Worm (Caenorhabditis elegans) whole organism, L3 larva: ENCODE measurements around the gene srh-293.

Source experiments
- R02D3.7 ChIP-seq: fragments of 150-350 bp; optimal IDR thresholded peaks from 2 replicates; lab custom pipeline; 2014; ENCODE audit warnings: missing biosample characterization, missing genetic modification characterization
- ZK546.5 ChIP-seq: sonication (generic microtip); optimal IDR thresholded peaks from 2 replicates; lab custom pipeline; 2017; ENCODE audit warnings: missing biosample characterization, missing genetic modification characterization
- aly-2 ChIP-seq: fragments of 150-350 bp; optimal IDR thresholded peaks from 2 replicates; lab custom pipeline; 2014; ENCODE audit warnings: missing biosample characterization, missing genetic modification characterization
- ceh-16 ChIP-seq: sonication (generic microtip); optimal IDR thresholded peaks from 2 replicates; lab custom pipeline; 2017; ENCODE audit warnings: missing biosample characterization, missing genetic modification characterization
- ceh-82 ChIP-seq: fragments of 150-350 bp; optimal IDR thresholded peaks from 2 replicates; lab custom pipeline; 2014; ENCODE audit warnings: missing biosample characterization, missing genetic modification characterization
- daf-12 ChIP-seq: fragments of 150-350 bp; optimal IDR thresholded peaks from 2 replicates; lab custom pipeline; 2014; ENCODE audit warnings: missing biosample characterization, missing genetic modification reagents, missing genetic modification characterization
- egl-5 ChIP-seq: fragments of 150-350 bp; optimal IDR thresholded peaks from 2 replicates; lab custom pipeline; 2017; ENCODE audit warnings: missing biosample characterization, missing genetic modification reagents, missing genetic modification characterization, inconsistent platforms
- elt-1 ChIP-seq: fragments of 150-350 bp; optimal IDR thresholded peaks from 2 replicates; lab custom pipeline; 2014; ENCODE audit warnings: missing biosample characterization, missing genetic modification characterization
- elt-2 ChIP-seq: sonication (generic microtip); optimal IDR thresholded peaks from 2 replicates; lab custom pipeline; 2016; ENCODE audit warnings: missing genetic modification reagents, mild to moderate bottlenecking, missing genetic modification characterization, missing compliant biosample characterization
- elt-3 ChIP-seq, 3 experiments: fragments of 150-350 bp in 1 of 3; sonication (generic microtip) in 2 of 3; optimal IDR thresholded peaks; 2 replicates in 2 of 3; 4 replicates in 1 of 3; lab custom pipeline; 2014 to 2017; ENCODE audit warnings: missing biosample characterization in 3 of 3, missing genetic modification characterization in 3 of 3
- eor-1 ChIP-seq, 2 experiments: fragments of 150-350 bp; optimal IDR thresholded peaks; 2 replicates each; lab custom pipeline; 2014 to 2018; ENCODE audit warnings: missing biosample characterization in 2 of 2, missing genetic modification characterization in 2 of 2
- fkh-10 ChIP-seq: sonication (generic microtip); optimal IDR thresholded peaks from 2 replicates; lab custom pipeline; 2017; ENCODE audit warnings: missing biosample characterization, missing genetic modification reagents, missing genetic modification characterization
- fkh-2 ChIP-seq: fragments of 150-350 bp; optimal IDR thresholded peaks from 2 replicates; lab custom pipeline; 2014; ENCODE audit warnings: missing biosample characterization, missing genetic modification reagents, missing genetic modification characterization
- fos-1 ChIP-seq: fragments of 150-350 bp; optimal IDR thresholded peaks from 2 replicates; lab custom pipeline; 2014; ENCODE audit warnings: missing biosample characterization, missing genetic modification characterization
- lin-39 ChIP-seq: fragments of 150-350 bp; optimal IDR thresholded peaks from 2 replicates; lab custom pipeline; 2018; ENCODE audit warnings: missing biosample characterization, missing genetic modification reagents, missing genetic modification characterization
- lsy-12 ChIP-seq: sonication (generic microtip); optimal IDR thresholded peaks from 2 replicates; lab custom pipeline; 2016; ENCODE audit warnings: mild to moderate bottlenecking, missing genetic modification characterization, missing compliant biosample characterization
- mdl-1 ChIP-seq: fragments of 150-350 bp; optimal IDR thresholded peaks from 2 replicates; lab custom pipeline; 2014; ENCODE audit warnings: missing biosample characterization, missing genetic modification characterization
- mml-1 ChIP-seq: fragments of 150-350 bp; sonication (generic microtip); optimal IDR thresholded peaks from 3 replicates; lab custom pipeline; 2014; ENCODE audit warnings: missing biosample characterization, missing genetic modification characterization
- nfya-1 ChIP-seq: sonication (generic microtip); optimal IDR thresholded peaks from 2 replicates; lab custom pipeline; 2017; ENCODE audit warnings: missing genetic modification characterization, mild to moderate bottlenecking, missing compliant biosample characterization, antibody characterized with exemption, moderate library complexity; ENCODE audit not compliant: insufficient read depth
- nhr-11 ChIP-seq: fragments of 150-350 bp; optimal IDR thresholded peaks from 2 replicates; lab custom pipeline; 2014; ENCODE audit warnings: missing biosample characterization, missing genetic modification characterization
- nhr-12 ChIP-seq: fragments of 150-350 bp; optimal IDR thresholded peaks from 2 replicates; lab custom pipeline; 2014; ENCODE audit warnings: missing biosample characterization, missing genetic modification characterization
- nhr-23 ChIP-seq: fragments of 150-350 bp; optimal IDR thresholded peaks from 2 replicates; lab custom pipeline; 2014; ENCODE audit warnings: missing biosample characterization, missing genetic modification reagents, missing genetic modification characterization
- nhr-237 ChIP-seq: fragments of 150-350 bp; optimal IDR thresholded peaks from 2 replicates; lab custom pipeline; 2014; ENCODE audit warnings: missing biosample characterization, missing genetic modification characterization
- nhr-25 ChIP-seq: sonication (generic microtip); optimal IDR thresholded peaks from 2 replicates; lab custom pipeline; 2017; ENCODE audit warnings: missing biosample characterization, missing genetic modification characterization
- nhr-28 ChIP-seq: fragments of 150-350 bp; optimal IDR thresholded peaks from 2 replicates; lab custom pipeline; 2014; ENCODE audit warnings: missing biosample characterization, missing genetic modification characterization
- nhr-43 ChIP-seq: sonication (generic microtip); optimal IDR thresholded peaks from 2 replicates; lab custom pipeline; 2016; ENCODE audit warnings: mild to moderate bottlenecking, missing genetic modification characterization, missing compliant biosample characterization; ENCODE audit not compliant: poor library complexity, severe bottlenecking
- nhr-67 ChIP-seq: fragments of 150-350 bp; optimal IDR thresholded peaks from 2 replicates; lab custom pipeline; 2014; ENCODE audit warnings: missing biosample characterization, missing genetic modification characterization
- pha-4 ChIP-seq: fragments of 150-350 bp; optimal IDR thresholded peaks from 2 replicates; lab custom pipeline; 2014; ENCODE audit warnings: missing biosample characterization, missing genetic modification reagents, missing genetic modification characterization
- pqm-1 ChIP-seq: fragments of 150-350 bp; optimal IDR thresholded peaks from 2 replicates; lab custom pipeline; 2017; ENCODE audit warnings: missing biosample characterization, missing genetic modification characterization, inconsistent platforms
- snpc-4 ChIP-seq: fragments of 150-350 bp; optimal IDR thresholded peaks from 2 replicates; lab custom pipeline; 2014; ENCODE audit warnings: missing biosample characterization, missing genetic modification characterization
- unc-39 ChIP-seq: sonication (generic microtip); optimal IDR thresholded peaks from 4 replicates; lab custom pipeline; 2017; ENCODE audit warnings: missing biosample characterization, missing genetic modification characterization
- unc-62 ChIP-seq: fragments of 150-350 bp; sonication (generic microtip); optimal IDR thresholded peaks from 4 replicates; lab custom pipeline; 2014; ENCODE audit warnings: missing biosample characterization, missing genetic modification reagents, missing genetic modification characterization
- zag-1 ChIP-seq: fragments of 150-350 bp; optimal IDR thresholded peaks from 2 replicates; lab custom pipeline; 2014; ENCODE audit warnings: missing biosample characterization, missing genetic modification characterization
- ztf-11 ChIP-seq: fragments of 150-350 bp; optimal IDR thresholded peaks from 2 replicates; lab custom pipeline; 2014; ENCODE audit warnings: missing biosample characterization, missing genetic modification characterization

Gene srh-293

DNA sequence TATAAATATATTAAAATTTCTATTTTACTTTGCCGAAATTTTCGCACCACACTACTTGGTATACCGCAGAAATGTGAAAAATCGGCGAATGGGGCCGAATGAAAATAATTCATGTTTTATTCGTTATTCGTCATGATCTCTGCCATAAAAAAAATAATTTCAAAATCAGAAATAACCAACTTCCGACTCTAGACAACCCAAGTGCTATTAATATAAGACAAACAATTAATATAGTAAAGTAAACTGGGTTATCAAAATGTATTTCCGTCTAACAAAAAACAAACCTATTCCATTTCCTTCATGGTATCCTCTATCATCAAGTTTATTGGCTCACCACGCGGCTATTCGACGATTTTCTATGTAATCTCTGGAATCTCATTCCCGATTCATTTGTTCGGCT is at the start of gene srh-293:
Gene srh-293 (plus strand): TSS at position 301 of the 400 bp plus-strand sequence.
- TF ChIP-seq pqm-1 (tag; lab: Kevin White, UChicago) (no peak), elt-1 (tag; lab: Kevin White, UChicago) (no peak), fos-1 (no peak), ceh-82 (tag; lab: Kevin White, UChicago) (no peak), nhr-67 (tag; lab: Kevin White, UChicago) (no peak), ztf-11 (tag; lab: Kevin White, UChicago) (no peak), nfya-1 (tag; lab: Kevin White, UChicago) (no peak), elt-3 (tag; optimal IDR thresholded peaks at IDR 0.05; lab: Kevin White, UChicago) (no peak), nhr-25 (tag; lab: Kevin White, UChicago) (no peak)

DNA sequence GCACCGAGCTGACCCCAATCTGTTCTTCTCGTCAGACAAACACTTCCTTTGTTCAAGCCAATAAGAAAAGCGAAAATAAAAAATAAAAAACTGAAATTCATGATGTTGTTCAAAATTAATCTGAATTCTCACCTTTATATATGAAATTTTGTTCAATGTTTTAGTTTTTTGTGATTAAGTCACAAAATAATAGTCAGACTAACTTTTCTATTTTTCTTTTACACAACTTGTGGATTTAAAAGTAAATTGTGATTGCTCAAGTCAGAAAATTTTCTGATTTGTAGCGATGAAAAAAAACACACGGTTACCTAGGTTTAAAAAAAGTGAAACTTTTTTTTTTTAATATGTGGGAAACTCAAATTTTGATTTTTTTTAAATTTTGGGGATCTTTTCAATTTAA is 48.2 kb upstream of the srh-293 start, which contains the start of gene abf-3:
Gene abf-3 (minus strand): TSS at position 101 of the 400 bp plus-strand sequence.
- TF ChIP-seq pha-4 (no peak), nfya-1 (tag; lab: Kevin White, UChicago) (no peak), nhr-23 (no peak), daf-12 (tag; lab: Kevin White, UChicago) (no peak), nhr-11 (tag; lab: Kevin White, UChicago) (no peak), ztf-11 (tag; lab: Kevin White, UChicago) (no peak), lsy-12 (tag; lab: Kevin White, UChicago) (no peak), nhr-43 (tag; lab: Kevin White, UChicago) (no peak), nhr-12 (no peak)

DNA sequence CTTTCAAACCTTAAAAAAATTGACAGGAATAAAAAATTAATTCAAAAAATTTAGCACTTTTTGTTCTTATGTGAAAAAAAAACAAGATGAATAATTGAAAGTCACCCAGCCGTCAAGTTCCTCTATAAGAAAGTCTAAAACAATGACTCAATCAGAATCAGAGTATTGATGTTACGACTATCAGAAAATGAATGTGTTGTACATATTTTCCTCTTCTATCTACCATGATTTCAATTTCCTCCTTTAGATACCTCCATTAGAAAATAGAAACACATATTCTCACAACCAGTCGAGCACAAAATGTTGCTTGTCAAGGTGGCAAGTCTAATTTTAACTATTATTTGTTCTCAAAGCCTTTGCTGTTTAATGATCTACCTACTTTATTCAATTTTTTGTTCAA is 46.0 kb upstream of the srh-293 start, which contains the start of gene srbc-48:
Gene srbc-48 (plus strand): TSS at position 301 of the 400 bp plus-strand sequence.
- TF ChIP-seq eor-1 (tag; optimal IDR thresholded peaks at IDR 0.05; lab: Kevin White, UChicago) (no peak), mdl-1 (tag; lab: Kevin White, UChicago) (no peak), nhr-11 (tag; lab: Kevin White, UChicago) (no peak), R02D3.7 (tag; lab: Kevin White, UChicago) (no peak), elt-1 (tag; lab: Kevin White, UChicago) (no peak), egl-5 (tag; lab: Kevin White, UChicago) (no peak), nhr-237 (tag; lab: Kevin White, UChicago) (no peak), unc-39 (tag; lab: Kevin White, UChicago) (no peak), lin-39 (no peak), zag-1 (tag; lab: Kevin White, UChicago) (no peak), nhr-12 (no peak), ZK546.5 (tag; lab: Kevin White, UChicago) (no peak), snpc-4 (tag; lab: Kevin White, UChicago) (no peak)

DNA sequence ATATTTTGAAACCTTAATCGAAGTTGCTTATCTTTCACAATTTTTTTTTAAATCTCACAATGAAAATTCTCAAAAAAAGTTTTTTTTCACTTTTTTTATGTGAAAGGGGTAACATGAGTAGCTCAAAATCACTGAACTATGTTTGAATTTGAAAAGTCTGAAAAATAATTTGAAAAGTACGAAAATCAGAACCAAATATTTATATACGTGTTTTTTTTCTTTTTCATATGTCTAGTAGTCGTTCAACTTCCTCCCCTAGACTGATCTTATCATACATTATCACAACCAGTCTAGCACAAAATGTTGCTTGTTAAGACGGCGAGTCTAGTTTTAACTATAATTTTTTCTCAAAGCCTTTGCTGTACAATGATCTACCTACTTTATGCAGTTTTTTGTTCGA is 44.5 kb upstream of the srh-293 start, which contains the start of gene srbc-49:
Gene srbc-49 (plus strand): TSS at position 301 of the 400 bp plus-strand sequence.
- TF ChIP-seq mdl-1 (tag; lab: Kevin White, UChicago) (no peak), nhr-25 (tag; lab: Kevin White, UChicago) (no peak), fkh-2 (no peak), snpc-4 (tag; lab: Kevin White, UChicago) (no peak), mml-1 (no peak), lin-39 (no peak), fos-1 (no peak), nhr-28 (tag; lab: Kevin White, UChicago) (no peak), zag-1 (tag; lab: Kevin White, UChicago) (no peak)

DNA sequence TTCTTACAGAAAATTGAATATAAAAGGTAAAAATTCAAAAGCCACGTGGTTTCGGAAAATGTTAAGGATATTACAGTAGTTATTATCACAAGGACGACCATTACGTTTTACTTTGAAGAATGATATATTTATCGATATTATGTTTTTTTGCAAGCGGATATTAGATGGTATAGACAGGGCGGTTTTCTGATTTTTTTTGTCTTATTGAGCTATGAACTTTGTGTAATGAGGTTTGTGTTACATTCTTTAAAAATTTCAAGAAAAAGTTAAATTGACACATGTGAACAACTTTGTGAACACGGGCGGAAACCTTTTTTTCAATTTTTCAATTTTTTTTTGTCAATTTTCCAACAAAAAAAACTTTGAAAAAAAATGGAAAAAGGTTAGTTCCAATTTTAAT is 41.1 kb upstream of the srh-293 start, which contains the start of gene srbc-50:
Gene srbc-50 (minus strand): TSS at position 101 of the 400 bp plus-strand sequence.
- TF ChIP-seq fkh-10 (GFP tag; lab: Kevin White, UChicago) (no peak), elt-2 (tag; lab: Kevin White, UChicago) (no peak), nhr-11 (tag; lab: Kevin White, UChicago) (no peak), pqm-1 (tag; lab: Kevin White, UChicago) (no peak), ceh-82 (tag; lab: Kevin White, UChicago) (no peak), zag-1 (tag; lab: Kevin White, UChicago) (no peak), aly-2 (no peak), unc-62 (GFP tag; lab: Kevin White, UChicago) (no peak), nhr-67 (tag; lab: Kevin White, UChicago) (no peak), fkh-2 (no peak), nhr-25 (tag; lab: Kevin White, UChicago) (no peak), ZK546.5 (tag; lab: Kevin White, UChicago) (no peak), ceh-16 (tag; lab: Kevin White, UChicago) (no peak), daf-12 (tag; lab: Kevin White, UChicago) (no peak), eor-1 (tag; optimal IDR thresholded peaks at IDR 0.05; lab: Kevin White, UChicago) (no peak)
